Worm (Caenorhabditis elegans) whole organism, L3 larva: ENCODE measurements around the gene Y40C5A.4.

ENCODE experiments used
- elt-1 ChIP-seq: fragments of 150-350 bp; optimal IDR thresholded peaks from 2 replicates; lab custom pipeline; 2014; ENCODE audit warnings: missing biosample characterization, missing genetic modification characterization
- nhr-28 ChIP-seq: fragments of 150-350 bp; optimal IDR thresholded peaks from 2 replicates; lab custom pipeline; 2014; ENCODE audit warnings: missing biosample characterization, missing genetic modification characterization
- skn-1 ChIP-seq: fragments of 150-350 bp; optimal IDR thresholded peaks from 2 replicates; lab custom pipeline; 2014; ENCODE audit warnings: missing biosample characterization, missing genetic modification characterization
- zag-1 ChIP-seq: fragments of 150-350 bp; optimal IDR thresholded peaks from 2 replicates; lab custom pipeline; 2014; ENCODE audit warnings: missing biosample characterization, missing genetic modification characterization

ce11 chrIV:7390126-7390766 is 25.3 kb upstream of the Y40C5A.4 start:
- TF ChIP-seq skn-1 (tag; lab: Kevin White, UChicago): no peak
- TF ChIP-seq nhr-28 (tag; lab: Kevin White, UChicago): no peak
- TF ChIP-seq elt-1 (tag; lab: Kevin White, UChicago): no peak
- TF ChIP-seq zag-1 (tag; lab: Kevin White, UChicago): no peak
